Worm (Caenorhabditis elegans): ENCODE results near the gene F41C3.11.
A peak's percentile ranks its signal among the peaks of the same experiment; 100 is the strongest.

Gene F41C3.11

ce11 chrII:4733848-4734247 lies at the start of gene F41C3.11:
Gene F41C3.11, minus strand, starts transcription at chrII:4733948.
- TF ChIP-seq nhr-71 (tag; optimal IDR thresholded peaks at IDR 0.05) (no peak), blmp-1 (tag; optimal IDR thresholded peaks at IDR 0.05) (peak; percentile 25)

ce11 chrII:4779753-4780152 lies 46.0 kb upstream of the F41C3.11 start:
- TF ChIP-seq xbp-1 (tag; optimal IDR thresholded peaks at IDR 0.05): no peak
- no peak for TF ChIP-seq efl-1 (optimal IDR thresholded peaks at IDR 0.05)
- TF ChIP-seq efl-1 (GFP tag; optimal IDR thresholded peaks at IDR 0.05 in 1 of 2): peak in 1 of 2 experiments; percentile 66

DNA sequence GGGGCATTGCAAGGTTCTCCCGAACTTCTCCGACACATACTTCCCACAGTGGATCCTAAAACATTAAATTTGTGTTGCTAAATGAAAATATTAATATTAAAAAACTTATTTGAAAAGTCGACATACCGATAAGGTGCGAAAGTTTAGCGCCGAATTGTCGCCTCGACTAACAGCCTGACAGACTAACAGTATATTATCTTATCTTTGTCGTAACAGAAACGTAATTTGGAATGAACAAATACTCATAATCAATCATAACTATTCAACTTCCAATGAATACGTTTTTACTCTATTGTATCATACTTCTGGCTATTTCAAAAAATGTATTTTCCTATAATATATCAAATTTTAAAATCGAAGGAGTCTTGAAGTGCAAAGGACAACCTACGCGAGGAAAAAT lies 43.2 kb upstream of the F41C3.11 start, which contains the start of gene F26G1.11:
Gene F26G1.11, plus strand, starts transcription at position 205 of the 400 bp plus-strand sequence.
- TF ChIP-seq blmp-1 (tag; optimal IDR thresholded peaks at IDR 0.05): peak; percentile 31
- TF ChIP-seq ceh-8 (GFP tag; optimal IDR thresholded peaks at IDR 0.05): no peak
- TF ChIP-seq ceh-82 (tag; optimal IDR thresholded peaks at IDR 0.05): no peak
- TF ChIP-seq ceh-90 (tag; optimal IDR thresholded peaks at IDR 0.05): no peak
- peak; percentile 94 for TF ChIP-seq elt-2 (tag; optimal IDR thresholded peaks at IDR 0.05)
- TF ChIP-seq elt-3 (tag; optimal IDR thresholded peaks at IDR 0.05): peak in 1 of 6 experiments; percentile 34
- TF ChIP-seq lin-14 (GFP tag; optimal IDR thresholded peaks at IDR 0.05): peak; percentile 7

DNA sequence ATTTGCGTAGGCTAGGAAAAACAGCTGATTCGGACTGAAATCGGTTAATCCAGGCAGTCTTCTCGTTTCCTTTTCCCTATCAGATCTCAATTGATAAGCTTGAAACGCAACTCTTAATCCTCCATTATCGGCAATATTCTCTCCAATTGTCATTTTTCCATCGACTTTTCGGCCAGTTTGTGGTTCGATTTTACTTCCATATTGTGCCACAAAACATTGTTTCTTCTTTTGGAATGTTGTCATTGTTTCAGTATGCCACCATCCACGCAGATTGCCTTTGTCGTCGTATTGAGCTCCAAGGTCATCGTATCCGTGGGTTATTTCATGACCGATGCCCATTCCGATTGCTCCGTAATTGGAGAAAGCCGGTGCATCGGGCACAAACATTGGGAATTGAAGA lies 42.1 kb upstream of the F41C3.11 start:
- TF ChIP-seq ama-1 (optimal IDR thresholded peaks at IDR 0.05): no peak
- no peak for TF ChIP-seq lin-15B (tag; optimal IDR thresholded peaks at IDR 0.05)
- no peak for TF ChIP-seq fkh-8 (tag; optimal IDR thresholded peaks at IDR 0.05)
- no peak for TF ChIP-seq lin-35 (GFP tag; optimal IDR thresholded peaks at IDR 0.05)
- TF ChIP-seq unc-130 (tag; optimal IDR thresholded peaks at IDR 0.05): no peak
- TF ChIP-seq nhr-11 (tag; optimal IDR thresholded peaks at IDR 0.05): no peak
- TF ChIP-seq mep-1 (tag; optimal IDR thresholded peaks at IDR 0.05): no peak
- no peak for TF ChIP-seq ceh-63 (GFP tag; optimal IDR thresholded peaks at IDR 0.05)
- no peak for TF ChIP-seq nhr-237 (tag; optimal IDR thresholded peaks at IDR 0.05)

- TF ChIP-seq lin-15B (tag; optimal IDR thresholded peaks at IDR 0.05) (no peak), ztf-11 (tag; optimal IDR thresholded peaks at IDR 0.05) (no peak), unc-30 (tag; optimal IDR thresholded peaks at IDR 0.05) (no peak), pag-3 (tag; optimal IDR thresholded peaks at IDR 0.05; ENCODE audit: borderline replicate concordance, insufficient read depth) (no peak), mdl-1 (tag; optimal IDR thresholded peaks at IDR 0.05) (no peak), irx-1 (tag; optimal IDR thresholded peaks at IDR 0.05) (no peak), aha-1 (tag; optimal IDR thresholded peaks at IDR 0.05) (no peak), swsn-7 (tag; optimal IDR thresholded peaks at IDR 0.05) (no peak), zag-1 (tag; optimal IDR thresholded peaks at IDR 0.05) (no peak), fkh-10 (GFP tag; optimal IDR thresholded peaks at IDR 0.05) (no peak), snpc-4 (tag; optimal IDR thresholded peaks at IDR 0.05) (no peak), elt-2 (tag; optimal IDR thresholded peaks at IDR 0.05) (no peak), F16B12.6 (tag; optimal IDR thresholded peaks at IDR 0.05) (no peak), nhr-11 (tag; optimal IDR thresholded peaks at IDR 0.05) (no peak), ces-1 (GFP tag; optimal IDR thresholded peaks at IDR 0.05) (no peak), nhr-85 (tag) (no peak), pax-3 (tag; optimal IDR thresholded peaks at IDR 0.05) (no peak), unc-98 (GFP tag; IDR thresholded peaks at IDR 0.05) (no peak)
Observed at ce11 chrII:4773891-4774432, 40.2 kb upstream of the F41C3.11 start, which contains the start of the genes F26G1.9 and F26G1.10. Gene F26G1.9, minus strand, starts transcription at chrII:4773991. Gene F26G1.10, plus strand, starts transcription at chrII:4774382.
